Fruit fly (Drosophila melanogaster): ENCODE results near the gene CG9396.
A peak's percentile ranks its signal among the peaks of the same experiment; 100 is the strongest.

CG9396 gene

DNA sequence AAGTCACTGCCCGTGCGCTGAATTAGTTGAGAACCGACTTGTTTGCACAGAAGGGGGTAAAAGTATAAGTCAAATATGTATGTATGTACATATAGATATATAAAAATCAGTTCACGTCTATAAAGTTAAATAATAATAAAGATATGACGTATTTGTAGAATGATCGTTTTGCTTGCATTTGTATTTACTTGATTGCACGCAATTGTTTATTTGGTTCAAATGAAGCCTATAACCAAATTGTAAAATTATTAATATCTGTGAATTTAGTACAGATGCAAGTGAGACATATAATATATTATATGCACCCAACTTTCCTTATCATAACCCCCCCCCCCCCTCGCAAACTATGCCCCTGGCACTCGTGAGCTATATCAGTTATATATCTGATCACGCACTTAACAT lies 29.1 kb upstream of the CG9396 start:
- TF ChIP-seq CG33017 (tag; optimal IDR thresholded peaks at IDR 0.05), result peak; percentile 82
- TF ChIP-seq CG12768 (GFP tag; optimal IDR thresholded peaks at IDR 0.05), result peak; percentile 83
- peak; percentile 44 for TF ChIP-seq CG14711 (tag; optimal IDR thresholded peaks at IDR 0.05)
- no peak for TF ChIP-seq cnc (optimal IDR thresholded peaks at IDR 0.05)
- TF ChIP-seq toe (GFP tag; optimal IDR thresholded peaks at IDR 0.05), result peak; percentile 49
- peak; percentile 81 for TF ChIP-seq kay (GFP tag; ENCODE audit: borderline replicate concordance)
- peak; percentile 90 for TF ChIP-seq cic (GFP tag; optimal IDR thresholded peaks at IDR 0.05)
- peak; percentile 77 for TF ChIP-seq CG7101 (tag; optimal IDR thresholded peaks at IDR 0.05)
- TF ChIP-seq Mnt (GFP tag; optimal IDR thresholded peaks at IDR 0.05), result peak; percentile 44
- TF ChIP-seq pad (GFP tag; optimal IDR thresholded peaks at IDR 0.05), result peak; percentile 56
- peak; percentile 58 for TF ChIP-seq Clk (GFP tag; optimal IDR thresholded peaks at IDR 0.05)
- TF ChIP-seq Hr96 (GFP tag; optimal IDR thresholded peaks at IDR 0.05), result no peak
- TF ChIP-seq CG7045 (GFP tag; optimal IDR thresholded peaks at IDR 0.05), result peak; percentile 90
- no peak for TF ChIP-seq CG5204 (GFP tag; optimal IDR thresholded peaks at IDR 0.05)
- peak; percentile 6 for TF ChIP-seq CG1620 (GFP tag; optimal IDR thresholded peaks at IDR 0.05)
- peak; percentile 60 for TF ChIP-seq Crg-1 (GFP tag; optimal IDR thresholded peaks at IDR 0.05)
- peak; percentile 40 for TF ChIP-seq tj (GFP tag; optimal IDR thresholded peaks at IDR 0.05)
- peak; percentile 37 for TF ChIP-seq bab1 (GFP tag; optimal IDR thresholded peaks at IDR 0.05)
- peak; percentile 54 for TF ChIP-seq ovo (GFP tag; optimal IDR thresholded peaks at IDR 0.05)
- TF ChIP-seq CG11617 (GFP tag; optimal IDR thresholded peaks at IDR 0.05), result peak; percentile 82

DNA sequence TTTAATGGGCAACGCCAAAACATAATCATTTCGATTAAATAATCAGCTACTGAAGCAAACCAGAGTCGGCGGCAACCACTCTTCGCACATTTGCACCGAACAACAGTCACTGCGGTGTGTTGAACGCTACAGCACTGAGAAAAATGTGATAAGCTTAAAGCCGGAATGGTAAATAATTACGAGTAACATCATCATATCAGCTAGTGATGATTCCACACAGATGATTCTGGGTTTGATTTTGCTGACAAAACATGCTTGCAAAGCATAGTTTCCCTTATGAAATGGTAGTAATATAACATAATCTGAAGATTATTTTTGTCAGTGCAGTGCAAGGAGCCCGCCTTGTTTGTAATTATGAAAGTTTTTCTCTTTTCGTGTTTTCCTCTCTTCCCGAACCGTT lies 26.7 kb upstream of the CG9396 start:
- TF ChIP-seq cnc (optimal IDR thresholded peaks at IDR 0.05), result no peak
- no peak for TF ChIP-seq CG5204 (GFP tag; optimal IDR thresholded peaks at IDR 0.05)
- TF ChIP-seq toe (GFP tag; optimal IDR thresholded peaks at IDR 0.05), result no peak
- no peak for TF ChIP-seq cic (GFP tag; optimal IDR thresholded peaks at IDR 0.05)
- no peak for TF ChIP-seq tj (GFP tag; optimal IDR thresholded peaks at IDR 0.05)
- no peak for TF ChIP-seq kay (GFP tag; ENCODE audit: borderline replicate concordance)
- TF ChIP-seq CG7101 (tag; optimal IDR thresholded peaks at IDR 0.05), result no peak
- TF ChIP-seq CG33017 (tag; optimal IDR thresholded peaks at IDR 0.05), result no peak

DNA sequence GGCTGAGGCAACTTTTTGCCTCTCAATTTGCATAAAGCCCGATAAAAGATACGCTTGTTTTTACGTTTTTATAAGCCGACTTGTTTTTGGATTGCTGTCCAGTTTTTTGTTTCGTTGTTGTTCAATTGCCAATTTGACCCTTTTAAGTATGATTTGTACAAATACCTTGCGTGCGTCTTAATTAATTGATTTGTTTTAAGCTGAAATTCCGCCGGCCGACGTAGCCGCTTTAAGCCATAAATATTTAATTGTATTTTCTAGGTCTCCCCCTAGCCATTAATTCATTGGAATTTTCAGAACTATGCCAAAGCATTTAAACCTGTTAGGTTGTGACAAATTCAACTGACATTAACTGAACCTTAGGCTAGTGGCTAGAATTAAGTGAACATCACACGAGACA lies 25.2 kb upstream of the CG9396 start:
- TF ChIP-seq cnc (optimal IDR thresholded peaks at IDR 0.05) (no peak), CG12768 (GFP tag; optimal IDR thresholded peaks at IDR 0.05) (no peak), pad (GFP tag; optimal IDR thresholded peaks at IDR 0.05) (no peak), Clk (GFP tag; optimal IDR thresholded peaks at IDR 0.05) (no peak), Crg-1 (GFP tag; optimal IDR thresholded peaks at IDR 0.05) (no peak), tj (GFP tag; optimal IDR thresholded peaks at IDR 0.05) (no peak)

DNA sequence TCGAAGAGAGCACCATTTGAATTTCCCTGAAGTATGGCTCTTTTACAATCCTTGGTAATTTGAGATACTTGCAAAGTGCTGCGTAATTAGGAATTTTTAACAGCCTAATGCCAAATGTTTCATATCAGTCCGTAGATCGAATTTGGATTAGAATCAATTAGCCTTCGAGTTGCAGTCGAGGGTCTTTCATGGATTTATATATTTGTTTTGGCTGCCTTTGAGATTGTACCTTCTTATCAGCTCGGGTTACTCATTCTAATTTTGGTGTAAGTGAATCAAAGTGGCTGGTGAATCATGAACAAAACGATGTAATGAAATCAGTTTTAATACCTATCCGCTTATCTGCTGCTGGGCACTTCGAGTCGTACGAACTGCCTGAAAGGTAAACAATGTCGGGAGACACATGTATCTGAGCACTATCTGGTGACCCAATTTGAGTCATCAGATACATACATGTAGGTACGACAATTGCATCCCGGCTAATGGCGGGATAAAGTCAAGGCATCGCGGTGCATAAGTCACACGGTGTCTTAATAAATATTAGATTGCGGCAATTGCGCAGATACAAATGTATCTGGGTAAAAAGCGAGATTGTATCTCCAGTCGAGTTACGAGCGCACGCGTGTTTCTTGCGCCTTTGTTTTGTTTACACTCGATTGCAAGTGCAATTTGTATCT lies 24.4 kb upstream of the CG9396 start:
- no peak for TF ChIP-seq bab1 (GFP tag; optimal IDR thresholded peaks at IDR 0.05)
- TF ChIP-seq Crg-1 (GFP tag; optimal IDR thresholded peaks at IDR 0.05), result no peak
- TF ChIP-seq CG1620 (GFP tag; optimal IDR thresholded peaks at IDR 0.05), result no peak
- TF ChIP-seq CG5204 (GFP tag; optimal IDR thresholded peaks at IDR 0.05), result no peak
- no peak for TF ChIP-seq pad (GFP tag; optimal IDR thresholded peaks at IDR 0.05)

DNA sequence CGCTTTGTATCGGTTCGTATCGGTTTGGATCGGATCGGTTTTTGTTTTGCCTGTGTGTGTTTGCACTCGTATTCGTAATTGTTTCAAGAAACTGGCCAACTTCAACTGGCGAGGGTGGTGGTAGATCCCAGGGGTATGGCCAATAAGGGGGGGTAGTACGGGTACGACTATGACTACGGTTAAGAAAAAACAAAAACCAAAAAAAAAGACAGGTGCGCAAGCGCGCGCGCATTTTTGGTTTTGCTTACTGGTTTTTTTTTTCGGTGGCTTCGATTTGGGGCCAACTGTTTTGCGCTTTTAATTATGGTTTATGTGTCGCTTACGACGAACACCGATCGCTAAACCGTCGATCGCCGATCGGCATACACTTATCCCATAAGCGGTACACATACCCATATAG lies 23.4 kb upstream of the CG9396 start:
- TF ChIP-seq CG5204 (GFP tag; optimal IDR thresholded peaks at IDR 0.05), result no peak
- no peak for TF ChIP-seq Hr96 (GFP tag; optimal IDR thresholded peaks at IDR 0.05)
- TF ChIP-seq tj (GFP tag; optimal IDR thresholded peaks at IDR 0.05), result peak; percentile 4
- TF ChIP-seq CG33017 (tag; optimal IDR thresholded peaks at IDR 0.05), result no peak
- TF ChIP-seq cic (GFP tag; optimal IDR thresholded peaks at IDR 0.05), result no peak
- TF ChIP-seq Crg-1 (GFP tag; optimal IDR thresholded peaks at IDR 0.05), result no peak
- TF ChIP-seq CG7101 (tag; optimal IDR thresholded peaks at IDR 0.05), result no peak
- no peak for TF ChIP-seq bab1 (GFP tag; optimal IDR thresholded peaks at IDR 0.05)

DNA sequence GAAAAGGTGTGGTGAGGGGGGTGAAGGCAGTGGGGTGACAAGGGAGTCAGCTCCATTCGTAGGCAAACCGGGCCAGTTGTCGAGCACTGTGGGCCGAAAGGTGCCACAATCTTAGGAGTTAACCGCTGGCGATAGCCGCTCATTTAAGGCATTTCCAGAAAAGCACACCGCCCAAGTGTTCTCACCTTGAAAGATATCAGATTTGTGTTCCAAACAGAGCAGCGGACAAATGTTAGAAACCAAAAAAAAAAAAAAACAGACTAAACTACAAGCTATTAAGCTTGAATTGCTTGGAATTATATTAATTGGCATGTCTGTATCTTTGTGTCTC lies 22.8 kb upstream of the CG9396 start:
- TF ChIP-seq ovo (GFP tag; optimal IDR thresholded peaks at IDR 0.05) (no peak), bab1 (GFP tag; optimal IDR thresholded peaks at IDR 0.05) (no peak), Clk (GFP tag; optimal IDR thresholded peaks at IDR 0.05) (no peak), tj (GFP tag; optimal IDR thresholded peaks at IDR 0.05) (no peak), CG1620 (GFP tag; optimal IDR thresholded peaks at IDR 0.05) (no peak), cic (GFP tag; optimal IDR thresholded peaks at IDR 0.05) (no peak), CG12768 (GFP tag; optimal IDR thresholded peaks at IDR 0.05) (no peak), CG5204 (GFP tag; optimal IDR thresholded peaks at IDR 0.05) (no peak), CG7045 (GFP tag; optimal IDR thresholded peaks at IDR 0.05) (no peak), cnc (optimal IDR thresholded peaks at IDR 0.05) (no peak), Mnt (GFP tag; optimal IDR thresholded peaks at IDR 0.05) (no peak), toe (GFP tag; optimal IDR thresholded peaks at IDR 0.05) (no peak), pad (GFP tag; optimal IDR thresholded peaks at IDR 0.05) (no peak), Crg-1 (GFP tag; optimal IDR thresholded peaks at IDR 0.05) (no peak), Hr96 (GFP tag; optimal IDR thresholded peaks at IDR 0.05) (no peak), CG11617 (GFP tag; optimal IDR thresholded peaks at IDR 0.05) (no peak), CG7101 (tag; optimal IDR thresholded peaks at IDR 0.05) (no peak), kay (GFP tag; ENCODE audit: borderline replicate concordance) (no peak), CG14711 (tag; optimal IDR thresholded peaks at IDR 0.05) (no peak), CG33017 (tag; optimal IDR thresholded peaks at IDR 0.05) (no peak)
